In genomic region chrX:8786687-8787086, ce11 we compare ENCODE assay signal across 1 worm cellular context.
TF ChIP-seq lines count a peak whose summit lies in the region.

No protein-coding gene starts in this region.

TF ChIP-seq in whole organism, L1 larva, 84 proteins besides CTCF, POLR2A, EP300 and RAD21 (continued from another document):
- TF ChIP-seq lin-14 (GFP tag; optimal IDR thresholded peaks at IDR 0.05; lab: Kevin White, UChicago), result peak; percentile 68
